Worm (Caenorhabditis elegans) whole organism, L1 larva: ENCODE measurements around the gene tre-5.

Source experiments
- ces-1 ChIP-seq: fragments of 150-350 bp; optimal IDR thresholded peaks from 2 replicates; lab custom pipeline; 2014; ENCODE audit warnings: missing biosample characterization, missing genetic modification reagents, missing genetic modification characterization
- elt-3 ChIP-seq, 6 experiments: fragments of 150-350 bp in 1 of 6; sonication (generic microtip); optimal IDR thresholded peaks; 2 replicates each; lab custom pipeline; 2017 to 2018; ENCODE audit warnings: missing biosample characterization in 6 of 6, missing genetic modification characterization in 6 of 6, inconsistent platforms in 1 of 6
- lin-39 ChIP-seq: fragments of 150-350 bp; optimal IDR thresholded peaks from 2 replicates; lab custom pipeline; 2014; ENCODE audit warnings: missing biosample characterization, missing genetic modification reagents, missing genetic modification characterization
- nhr-28 ChIP-seq: fragments of 150-350 bp; optimal IDR thresholded peaks from 2 replicates; lab custom pipeline; 2014; ENCODE audit warnings: missing biosample characterization, missing genetic modification characterization
- pqm-1 ChIP-seq: sonication (generic microtip); optimal IDR thresholded peaks from 3 replicates; lab custom pipeline; 2017; ENCODE audit warnings: missing biosample characterization, missing genetic modification characterization
- snpc-4 ChIP-seq: fragments of 150-350 bp; optimal IDR thresholded peaks from 2 replicates; lab custom pipeline; 2014; ENCODE audit warnings: missing biosample characterization, missing genetic modification characterization
- tlp-1 ChIP-seq: fragments of 150-350 bp; optimal IDR thresholded peaks from 2 replicates; lab custom pipeline; 2014; ENCODE audit warnings: missing biosample characterization, missing genetic modification characterization
- unc-62 ChIP-seq: fragments of 150-350 bp; optimal IDR thresholded peaks from 2 replicates; lab custom pipeline; 2014; ENCODE audit warnings: missing biosample characterization, missing genetic modification reagents, missing genetic modification characterization
- zag-1 ChIP-seq: fragments of 150-350 bp; optimal IDR thresholded peaks from 2 replicates; lab custom pipeline; 2014; ENCODE audit warnings: missing biosample characterization, missing genetic modification characterization

DNA sequence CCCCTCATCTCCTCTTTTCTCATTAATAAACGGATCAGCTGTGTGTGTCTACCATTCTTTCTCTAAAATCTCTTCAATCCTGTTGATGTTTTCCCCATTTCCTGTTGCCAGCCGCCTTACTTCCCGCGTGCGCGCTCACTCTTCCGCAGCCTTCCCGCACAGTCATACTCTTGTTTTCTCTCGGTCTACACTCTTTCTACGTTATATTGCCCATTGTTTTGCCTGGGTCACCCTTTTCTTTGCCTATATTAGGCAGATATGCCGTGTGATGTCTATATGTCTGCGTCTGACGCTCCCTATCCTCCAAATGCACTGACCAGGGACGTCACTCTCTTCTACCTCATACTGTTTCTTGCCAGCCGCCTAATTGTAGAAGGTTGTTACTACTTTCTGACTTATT lies 11.2 kb upstream of the tre-5 start:
- no peak for TF ChIP-seq zag-1 (tag; lab: Kevin White, UChicago)
- TF ChIP-seq snpc-4 (tag; lab: Kevin White, UChicago) = no peak
- TF ChIP-seq pqm-1 (tag; lab: Kevin White, UChicago) = no peak
- TF ChIP-seq nhr-28 (tag; lab: Kevin White, UChicago) = no peak
- TF ChIP-seq elt-3 (tag; optimal IDR thresholded peaks at IDR 0.05; lab: Kevin White, UChicago) = peak in 3 of 6 experiments; percentile 41 to 63 (median 47)
- TF ChIP-seq ces-1 (GFP tag; lab: Kevin White, UChicago) = no peak
- TF ChIP-seq lin-39 = no peak
- no peak for TF ChIP-seq tlp-1 (tag; lab: Kevin White, UChicago)
- no peak for TF ChIP-seq unc-62 (GFP tag; lab: Kevin White, UChicago)
